Worm (Caenorhabditis elegans) whole organism, L4 larva: ENCODE results near the gene B0393.4.

ENCODE experiments used
- F26F4.8 ChIP-seq: fragments of 200-800 bp; sonication (Bioruptor generic); conservative IDR thresholded peaks from 2 replicates; pipeline ENCODE4 v1.3.6; 2022; ENCODE audit warnings: missing genetic modification characterization, missing compliant biosample characterization
- F37D6.2 ChIP-seq: sonication (generic microtip); optimal IDR thresholded peaks from 2 replicates; lab custom pipeline; 2016; ENCODE audit warnings: mild to moderate bottlenecking, missing genetic modification characterization, missing compliant biosample characterization
- T26A8.4 ChIP-seq: fragments of 200-800 bp; sonication (Bioruptor generic); IDR thresholded peaks from 2 replicates; pipeline ENCODE4 v1.3.6; 2022; ENCODE audit warnings: missing genetic modification characterization, missing compliant biosample characterization
- Y48G9A.11 ChIP-seq: fragments of 200-800 bp; sonication (Bioruptor generic); IDR thresholded peaks from 2 replicates; pipeline ENCODE4 v1.3.6; 2022; ENCODE audit warnings: missing genetic modification reagents, missing genetic modification characterization, missing compliant biosample characterization
- ZK546.5 ChIP-seq, 2 experiments: sonication (generic microtip); optimal IDR thresholded peaks; 2 replicates each; lab custom pipeline; 2017; ENCODE audit warnings: missing biosample characterization in 2 of 2, missing genetic modification characterization in 2 of 2
- aha-1 ChIP-seq: fragments of 150-350 bp; peaks from one replicate; lab custom pipeline; 2014; ENCODE audit warnings: missing biosample characterization, missing genetic modification characterization
- ama-1 ChIP-seq: fragments of 150-350 bp; optimal IDR thresholded peaks from 2 replicates; lab custom pipeline; 2014; ENCODE audit warnings: inconsistent platforms, mixed read lengths
- ceh-20 ChIP-seq: fragments of 200-800 bp; sonication (Bioruptor generic); IDR thresholded peaks from 2 replicates; pipeline ENCODE4 v1.3.6; 2022; ENCODE audit warnings: missing genetic modification reagents, missing genetic modification characterization, missing compliant biosample characterization
- ceh-32 ChIP-seq: sonication (generic microtip); optimal IDR thresholded peaks from 2 replicates; lab custom pipeline; 2016; ENCODE audit warnings: mild to moderate bottlenecking, missing genetic modification characterization, missing compliant biosample characterization; ENCODE audit not compliant: poor library complexity
- ceh-44 ChIP-seq: fragments of 200-800 bp; sonication (Bioruptor generic); IDR thresholded peaks from 2 replicates; pipeline ENCODE4 v1.3.6; 2022; ENCODE audit warnings: missing genetic modification reagents, missing genetic modification characterization, missing compliant biosample characterization
- ctbp-1 ChIP-seq: fragments of 200-800 bp; sonication (Bioruptor generic); IDR thresholded peaks from 2 replicates; pipeline ENCODE4 v1.3.6; 2022; ENCODE audit warnings: missing genetic modification reagents, missing genetic modification characterization, missing compliant biosample characterization
- daf-16 ChIP-seq, 3 experiments: sonication (generic microtip); optimal IDR thresholded peaks; 2 replicates each; lab custom pipeline; 2016 to 2017; ENCODE audit warnings: missing genetic modification characterization in 3 of 3, missing genetic modification reagents in 3 of 3, mild to moderate bottlenecking in 2 of 3, missing compliant biosample characterization in 2 of 3, missing biosample characterization in 1 of 3, moderate library complexity in 1 of 3
- daf-19 ChIP-seq: fragments of 200-800 bp; sonication (Bioruptor generic); conservative IDR thresholded peaks from 2 replicates; pipeline ENCODE4 v1.3.6; 2022; ENCODE audit warnings: missing genetic modification characterization, missing compliant biosample characterization
- daf-8 ChIP-seq: fragments of 200-800 bp; sonication (Bioruptor generic); IDR thresholded peaks from 2 replicates; pipeline ENCODE4 v1.3.6; 2022; ENCODE audit warnings: missing genetic modification characterization, missing compliant biosample characterization
- dmd-8 ChIP-seq: fragments of 200-800 bp; sonication (Bioruptor generic); IDR thresholded peaks from 2 replicates; pipeline ENCODE4 v1.3.6; 2022; ENCODE audit warnings: missing genetic modification characterization, missing compliant biosample characterization
- dpl-1 ChIP-seq: fragments of 150-350 bp; optimal IDR thresholded peaks from 2 replicates; lab custom pipeline; 2014; ENCODE audit warnings: missing biosample characterization, missing genetic modification reagents, missing genetic modification characterization
- egl-43 ChIP-seq: fragments of 200-800 bp; sonication (Bioruptor generic); IDR thresholded peaks from 2 replicates; pipeline ENCODE4 v1.3.6; 2022; ENCODE audit warnings: missing genetic modification reagents, missing genetic modification characterization, missing compliant biosample characterization
- fkh-10 ChIP-seq: fragments of 150-350 bp; optimal IDR thresholded peaks from 2 replicates; lab custom pipeline; 2014; ENCODE audit warnings: missing biosample characterization, missing genetic modification reagents, missing genetic modification characterization
- hif-1 ChIP-seq, 2 experiments: sonication (generic microtip); optimal IDR thresholded peaks; 2 replicates each; lab custom pipeline; 2016 to 2017; ENCODE audit warnings: missing compliant biosample characterization in 2 of 2, missing genetic modification characterization in 2 of 2, missing genetic modification reagents in 2 of 2, missing genotype in 2 of 2, mild to moderate bottlenecking in 1 of 2
- hlh-11 ChIP-seq: fragments of 200-800 bp; sonication (Bioruptor generic); optimal IDR thresholded peaks from 2 replicates; lab custom pipeline; 2018; ENCODE audit warnings: mild to moderate bottlenecking, missing genetic modification characterization, missing compliant biosample characterization
- hlh-30 ChIP-seq: sonication (generic microtip); optimal IDR thresholded peaks from 2 replicates; lab custom pipeline; 2017; ENCODE audit warnings: antibody characterized with exemption, mild to moderate bottlenecking, missing genetic modification characterization, missing compliant biosample characterization; ENCODE audit not compliant: insufficient read depth
- hmg-1.1 ChIP-seq: fragments of 200-800 bp; sonication (Bioruptor generic); IDR thresholded peaks from 2 replicates; pipeline ENCODE4 v1.3.6; 2022; ENCODE audit warnings: missing genetic modification reagents, missing genetic modification characterization, missing compliant biosample characterization
- lin-15B ChIP-seq: fragments of 150-350 bp; sonication (generic microtip); optimal IDR thresholded peaks from 3 replicates; lab custom pipeline; 2014; ENCODE audit warnings: missing biosample characterization, missing genetic modification characterization
- lin-38 ChIP-seq: fragments of 200-800 bp; sonication (Bioruptor generic); IDR thresholded peaks from 2 replicates; pipeline ENCODE4 v1.3.6; 2022; ENCODE audit warnings: missing genetic modification reagents, missing genetic modification characterization, missing compliant biosample characterization
- lin-39 ChIP-seq: fragments of 150-350 bp; optimal IDR thresholded peaks from 2 replicates; lab custom pipeline; 2014; ENCODE audit warnings: missing biosample characterization, missing genetic modification reagents, missing genetic modification characterization
- lsy-2 ChIP-seq, 2 experiments: fragments of 150-350 bp in 1 of 2; sonication (generic microtip) in 1 of 2; optimal IDR thresholded peaks; 2 replicates each; lab custom pipeline; 2014 to 2017; ENCODE audit warnings: missing biosample characterization in 2 of 2, missing genetic modification characterization in 2 of 2
- mdl-1 ChIP-seq, 2 experiments: fragments of 150-350 bp in 1 of 2; sonication (generic microtip) in 1 of 2; optimal IDR thresholded peaks; 2 replicates each; lab custom pipeline; 2014 to 2017; ENCODE audit warnings: missing biosample characterization in 2 of 2, missing genetic modification characterization in 2 of 2
- mep-1 ChIP-seq: fragments of 150-350 bp; sonication (generic microtip); optimal IDR thresholded peaks from 3 replicates; lab custom pipeline; 2014; ENCODE audit warnings: missing biosample characterization, missing genetic modification characterization
- mes-2 ChIP-seq: sonication (generic microtip); optimal IDR thresholded peaks from 2 replicates; lab custom pipeline; 2016; ENCODE audit warnings: missing genotype, mild to moderate bottlenecking, missing genetic modification characterization, missing compliant biosample characterization; ENCODE audit not compliant: poor library complexity, severe bottlenecking
- mxl-2 ChIP-seq: fragments of 200-800 bp; sonication (Bioruptor generic); conservative IDR thresholded peaks from 2 replicates; pipeline ENCODE4 v1.3.6; 2022; ENCODE audit warnings: missing genetic modification reagents, missing genetic modification characterization, missing compliant biosample characterization
- nhr-11 ChIP-seq: fragments of 150-350 bp; optimal IDR thresholded peaks from 2 replicates; lab custom pipeline; 2014; ENCODE audit warnings: missing biosample characterization, missing genetic modification characterization
- nhr-6 ChIP-seq: fragments of 150-350 bp; optimal IDR thresholded peaks from 2 replicates; lab custom pipeline; 2014; ENCODE audit warnings: missing biosample characterization, missing genetic modification characterization
- pha-4 ChIP-seq, 2 experiments: fragments of 150-350 bp in 1 of 2; fragments of 200-800 bp in 1 of 2; sonication (Bioruptor generic) in 1 of 2; IDR thresholded peaks in 1 of 2; optimal IDR thresholded peaks in 1 of 2; 2 replicates each; pipeline versions ENCODE4 v1.3.6 to Lab custom; 2014 to 2022; ENCODE audit warnings: missing genetic modification characterization in 2 of 2, missing genetic modification reagents in 2 of 2, missing biosample characterization in 1 of 2, missing compliant biosample characterization in 1 of 2
- pqm-1 ChIP-seq: sonication (generic microtip); optimal IDR thresholded peaks from 2 replicates; lab custom pipeline; 2017; ENCODE audit warnings: missing biosample characterization, missing genetic modification characterization
- rbr-2 ChIP-seq: sonication (generic microtip); optimal IDR thresholded peaks from 2 replicates; lab custom pipeline; 2016; ENCODE audit warnings: missing genotype, missing genetic modification characterization, missing compliant biosample characterization
- saeg-2 ChIP-seq: fragments of 200-800 bp; sonication (Bioruptor generic); IDR thresholded peaks from 2 replicates; pipeline ENCODE4 v1.3.6; 2022; ENCODE audit warnings: missing genetic modification reagents, missing genetic modification characterization, missing compliant biosample characterization
- skn-1 ChIP-seq: fragments of 150-350 bp; optimal IDR thresholded peaks from 2 replicates; lab custom pipeline; 2014; ENCODE audit warnings: missing biosample characterization, missing genetic modification characterization
- tag-97 ChIP-seq: fragments of 200-800 bp; sonication (Bioruptor generic); IDR thresholded peaks from 2 replicates; pipeline ENCODE4 v1.3.6; 2022; ENCODE audit warnings: missing genetic modification characterization, missing compliant biosample characterization
- tra-1 ChIP-seq: fragments of 200-800 bp; sonication (Bioruptor generic); IDR thresholded peaks from 2 replicates; pipeline ENCODE4 v1.3.6; 2022; ENCODE audit warnings: missing genetic modification reagents, missing genetic modification characterization, missing compliant biosample characterization
- unc-62 ChIP-seq, 3 experiments: fragments of 150-350 bp in 1 of 3; sonication (generic microtip); optimal IDR thresholded peaks in 2 of 3; peaks in 1 of 3; 1 replicate in 1 of 3; 2 replicates in 2 of 3; lab custom pipeline; 2014 to 2017; ENCODE audit warnings: missing biosample characterization in 3 of 3, missing genetic modification characterization in 3 of 3, missing genetic modification reagents in 3 of 3, missing genotype in 1 of 3
- zfp-3 ChIP-seq: fragments of 200-800 bp; sonication (Bioruptor generic); conservative IDR thresholded peaks from 2 replicates; pipeline ENCODE4 v1.3.6; 2022; ENCODE audit warnings: missing genetic modification reagents, missing genetic modification characterization, missing compliant biosample characterization
- zip-11 ChIP-seq: fragments of 200-800 bp; sonication (Bioruptor generic); IDR thresholded peaks from 2 replicates; pipeline ENCODE4 v1.3.6; 2022; ENCODE audit warnings: missing genetic modification characterization, missing compliant biosample characterization
- zip-2 ChIP-seq: fragments of 150-350 bp; optimal IDR thresholded peaks from 2 replicates; lab custom pipeline; 2014; ENCODE audit warnings: missing biosample characterization, missing genetic modification characterization

Gene B0393.4

DNA sequence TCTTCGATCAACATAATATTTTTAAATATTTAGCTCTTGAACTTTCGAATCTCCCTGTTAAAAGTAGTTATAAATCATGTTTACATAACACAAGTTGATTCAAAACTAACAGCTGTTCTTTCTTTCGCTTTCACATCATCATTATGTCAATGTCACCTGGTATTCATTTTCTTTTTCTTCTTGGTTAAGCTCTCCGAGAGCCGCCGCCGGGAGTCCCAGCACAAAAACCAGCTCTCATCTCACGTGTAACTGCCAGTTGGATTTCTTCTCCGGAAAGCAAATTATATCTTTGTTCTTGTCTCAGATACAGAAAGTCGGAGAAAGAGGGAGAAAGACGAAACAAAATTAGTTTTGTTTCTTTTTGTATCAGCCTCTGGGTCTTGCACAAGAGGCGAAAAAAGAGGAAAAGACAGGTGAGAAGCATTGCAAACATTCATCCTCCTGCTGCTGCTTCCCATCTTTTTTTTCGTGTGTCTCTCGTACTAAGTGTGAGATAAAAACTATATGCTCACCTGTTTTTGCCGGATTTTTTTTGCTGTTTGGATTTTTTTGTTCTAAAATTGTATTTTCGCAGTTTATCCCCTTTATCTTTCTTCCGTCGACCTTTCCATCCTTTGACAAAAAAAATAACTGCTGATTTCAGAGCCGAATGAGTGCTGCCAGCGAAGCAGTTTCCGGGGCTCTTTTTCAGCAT, 32.0 kb downstream of the B0393.4 start, which contains the start of gene F17C8.3 (continued):
- TF ChIP-seq dmd-8 = no peak
- TF ChIP-seq tra-1 (GFP tag; lab: Robert Waterston, UW) = 0 out of 2 replicates have a peak, but pooled peaks have one; percentile 63
- no peak for TF ChIP-seq lin-39
- TF ChIP-seq unc-62 (GFP tag; optimal IDR thresholded peaks at IDR 0.05 in 1 of 2; lab: Kevin White, UChicago) = peak in 1 of 2 experiments; percentile 93
- no peak for TF ChIP-seq unc-62 (tag; optimal IDR thresholded peaks at IDR 0.05; lab: Kevin White, UChicago)
- no peak for TF ChIP-seq T26A8.4 (GFP tag; lab: Robert Waterston, UW)
- no peak for TF ChIP-seq tag-97 (GFP tag; lab: Robert Waterston, UW)
- no peak for TF ChIP-seq lin-15B (tag; lab: Kevin White, UChicago)
- TF ChIP-seq hif-1 (tag; optimal IDR thresholded peaks at IDR 0.05; lab: Kevin White, UChicago) = no peak
- TF ChIP-seq mxl-2 (GFP tag; lab: Robert Waterston, UW) = no peak
- no peak for TF ChIP-seq ama-1 (lab: Kevin White, UChicago)
- TF ChIP-seq saeg-2 (GFP tag; lab: Robert Waterston, UW) = no peak
- no peak for TF ChIP-seq zip-2
- TF ChIP-seq hlh-11 (tag; lab: Kevin White, UChicago) = peak; percentile 69

DNA sequence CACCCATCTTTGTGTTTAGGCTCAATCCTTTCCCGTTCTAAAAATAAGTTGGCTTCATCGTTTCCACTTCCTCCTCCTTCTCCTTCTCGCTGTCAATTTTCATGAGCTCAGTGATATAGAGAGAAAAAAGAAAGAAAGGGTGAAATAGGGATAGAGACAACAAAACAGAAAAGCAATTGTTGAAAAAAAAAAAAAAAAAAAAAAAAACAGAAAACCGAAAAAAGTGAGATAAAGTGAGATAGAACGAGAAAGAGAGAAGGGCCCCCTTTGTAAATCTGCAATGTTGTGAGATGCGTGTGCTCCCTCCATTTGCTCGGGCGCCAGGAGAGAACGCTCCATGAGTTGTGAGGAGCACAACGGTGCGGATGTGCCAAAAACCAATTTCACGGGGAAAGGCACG, 39.5 kb downstream of the B0393.4 start:
- TF ChIP-seq fkh-10 (peak; percentile 45), hmg-1.1 (GFP tag; lab: Robert Waterston, UW) (0 out of 2 replicates have a peak, but pooled peaks have one; percentile 16), aha-1 (tag; lab: Kevin White, UChicago) (peak; percentile 50), ama-1 (lab: Kevin White, UChicago) (no peak), unc-62 (GFP tag; optimal IDR thresholded peaks at IDR 0.05 in 1 of 2; lab: Kevin White, UChicago) (peak in 1 of 2 experiments; percentile 70), unc-62 (tag; optimal IDR thresholded peaks at IDR 0.05; lab: Kevin White, UChicago) (no peak), mep-1 (tag; lab: Kevin White, UChicago) (peak; percentile 42), pha-4 (GFP tag; IDR thresholded peaks at IDR 0.05; lab: Robert Waterston, UW) (no peak), pha-4 (tag; optimal IDR thresholded peaks at IDR 0.05; lab: Kevin White, UChicago) (no peak), lsy-2 (tag; optimal IDR thresholded peaks at IDR 0.05; lab: Kevin White, UChicago) (peak in 1 of 2 experiments; percentile 34), nhr-11 (tag; lab: Kevin White, UChicago) (peak; percentile 4), rbr-2 (tag; lab: Kevin White, UChicago) (peak; percentile 21), ceh-20 (GFP tag; lab: Robert Waterston, UW) (peak; percentile 52; the same call in 1 of the 2 replicates), F26F4.8 (GFP tag; lab: Robert Waterston, UW) (no peak), ctbp-1 (peak; percentile 67; the same call in 1 of the 2 replicates)

DNA sequence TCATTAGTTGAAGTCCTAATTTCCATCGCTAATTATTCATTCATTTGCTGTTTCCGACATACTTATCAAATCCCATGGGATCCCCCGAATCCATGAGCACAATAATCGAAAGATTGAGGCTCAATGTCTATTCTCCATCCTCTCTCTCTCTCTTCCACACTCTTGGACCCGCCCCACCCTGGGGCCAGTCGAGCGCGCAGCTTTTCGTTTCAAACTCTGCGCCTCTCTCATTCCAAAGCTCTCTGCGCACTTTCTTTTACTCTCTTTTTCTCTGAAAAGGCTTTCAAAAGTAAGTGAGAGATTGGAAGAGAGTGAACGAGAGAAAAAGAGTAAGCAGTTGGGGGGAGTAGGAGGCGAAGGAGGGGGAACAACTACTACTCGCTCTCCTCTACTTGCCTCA, 41.7 kb downstream of the B0393.4 start, which contains the start of gene acy-1:
TSS of gene acy-1 (plus strand) at position 346 of the 400 bp plus-strand sequence.
- TF ChIP-seq daf-19 (no peak), Y48G9A.11 (GFP tag; lab: Robert Waterston, UW) (no peak), hlh-30 (tag; lab: Kevin White, UChicago) (no peak), hmg-1.1 (GFP tag; lab: Robert Waterston, UW) (peak; percentile 79), pqm-1 (tag; lab: Kevin White, UChicago) (no peak), zip-11 (no peak), rbr-2 (tag; lab: Kevin White, UChicago) (peak; percentile 76), mep-1 (tag; lab: Kevin White, UChicago) (peak; percentile 74), mdl-1 (tag; optimal IDR thresholded peaks at IDR 0.05; lab: Kevin White, UChicago) (peak in 1 of 2 experiments; percentile 30), hif-1 (tag; optimal IDR thresholded peaks at IDR 0.05; lab: Kevin White, UChicago) (peak in 1 of 2 experiments; percentile 10), hlh-11 (tag; lab: Kevin White, UChicago) (peak; percentile 60), skn-1 (no peak), nhr-6 (no peak), lsy-2 (tag; optimal IDR thresholded peaks at IDR 0.05; lab: Kevin White, UChicago) (peak; percentile 66 to 84), daf-16 (GFP tag; optimal IDR thresholded peaks at IDR 0.05; lab: Kevin White, UChicago) (peak in 1 of 2 experiments; percentile 14), daf-16 (tag; optimal IDR thresholded peaks at IDR 0.05; lab: Kevin White, UChicago) (no peak), mes-2 (tag; lab: Kevin White, UChicago) (peak; percentile 45), lin-38 (GFP tag; lab: Robert Waterston, UW) (peak; percentile 65), ZK546.5 (tag; optimal IDR thresholded peaks at IDR 0.05; lab: Kevin White, UChicago) (no peak), ceh-32 (tag; lab: Kevin White, UChicago) (no peak), F37D6.2 (peak; percentile 42), zfp-3 (GFP tag; lab: Robert Waterston, UW) (no peak), egl-43 (0 out of 2 replicates have a peak, but pooled peaks have one; percentile 34), daf-8 (no peak), ceh-44 (no peak), fkh-10 (peak; percentile 83), dpl-1 (GFP tag; lab: Kevin White, UChicago) (peak; percentile 58)
